Worm (Caenorhabditis elegans) whole organism, L2 larva: Measurements from ENCODE around the gene F17H10.2.

ENCODE experiments used
- C34F6.9 ChIP-seq: fragments of 150-350 bp; optimal IDR thresholded peaks from 2 replicates; lab custom pipeline; 2014; ENCODE audit warnings: missing biosample characterization, missing genetic modification characterization
- F13H6.1 ChIP-seq: sonication (generic microtip); optimal IDR thresholded peaks from 2 replicates; lab custom pipeline; 2016; ENCODE audit warnings: missing genetic modification characterization, missing compliant biosample characterization
- R02D3.7 ChIP-seq: fragments of 150-350 bp; optimal IDR thresholded peaks from 2 replicates; lab custom pipeline; 2014; ENCODE audit warnings: missing biosample characterization, missing genetic modification characterization
- Y55F3AM.14 ChIP-seq: fragments of 200-800 bp; sonication (Bioruptor generic); optimal IDR thresholded peaks from 2 replicates; lab custom pipeline; 2018; ENCODE audit warnings: mild to moderate bottlenecking, missing genetic modification characterization, missing compliant biosample characterization
- ZK546.5 ChIP-seq: sonication (generic microtip); optimal IDR thresholded peaks from 2 replicates; lab custom pipeline; 2017; ENCODE audit warnings: missing biosample characterization, missing genetic modification characterization
- alr-1 ChIP-seq: fragments of 150-350 bp; optimal IDR thresholded peaks from 2 replicates; lab custom pipeline; 2014; ENCODE audit warnings: missing biosample characterization, missing genetic modification characterization
- aly-2 ChIP-seq: fragments of 150-350 bp; optimal IDR thresholded peaks from 2 replicates; lab custom pipeline; 2014; ENCODE audit warnings: missing biosample characterization, missing genetic modification characterization
- ama-1 ChIP-seq: fragments of 150-350 bp; optimal IDR thresholded peaks from 2 replicates; lab custom pipeline; 2018; ENCODE audit warnings: inconsistent platforms
- blmp-1 ChIP-seq: sonication (generic microtip); optimal IDR thresholded peaks from 2 replicates; lab custom pipeline; 2017; ENCODE audit warnings: missing genetic modification characterization, mild to moderate bottlenecking, missing compliant biosample characterization, antibody characterized with exemption, moderate library complexity; ENCODE audit not compliant: insufficient read depth
- ceh-16 ChIP-seq: fragments of 150-350 bp; optimal IDR thresholded peaks from 2 replicates; lab custom pipeline; 2014; ENCODE audit warnings: missing biosample characterization, missing genetic modification characterization
- ceh-82 ChIP-seq: fragments of 150-350 bp; optimal IDR thresholded peaks from 2 replicates; lab custom pipeline; 2014; ENCODE audit warnings: missing biosample characterization, missing genetic modification characterization
- crh-2 ChIP-seq: sonication (generic microtip); optimal IDR thresholded peaks from 2 replicates; lab custom pipeline; 2017; ENCODE audit warnings: missing biosample characterization, missing genetic modification characterization
- dmd-4 ChIP-seq: sonication (generic microtip); optimal IDR thresholded peaks from 2 replicates; lab custom pipeline; 2017; ENCODE audit warnings: missing biosample characterization, missing genetic modification characterization
- egl-27 ChIP-seq: sonication (generic microtip); optimal IDR thresholded peaks from 3 replicates; lab custom pipeline; 2017; ENCODE audit warnings: missing biosample characterization, missing genetic modification reagents, missing genetic modification characterization
- elt-1 ChIP-seq: fragments of 150-350 bp; optimal IDR thresholded peaks from 2 replicates; lab custom pipeline; 2014; ENCODE audit warnings: missing biosample characterization, missing genetic modification characterization
- elt-3 ChIP-seq: sonication (generic microtip); optimal IDR thresholded peaks from 2 replicates; lab custom pipeline; 2017; ENCODE audit warnings: missing biosample characterization, missing genetic modification characterization
- fos-1 ChIP-seq: fragments of 150-350 bp; optimal IDR thresholded peaks from 2 replicates; lab custom pipeline; 2014; ENCODE audit warnings: missing biosample characterization, missing genetic modification characterization
- gmeb-1 ChIP-seq: fragments of 150-350 bp; optimal IDR thresholded peaks from 2 replicates; lab custom pipeline; 2014; ENCODE audit warnings: missing biosample characterization, missing genetic modification characterization
- lin-11 ChIP-seq: fragments of 150-350 bp; sonication (generic microtip); optimal IDR thresholded peaks from 2 replicates; lab custom pipeline; 2014; ENCODE audit warnings: missing biosample characterization, missing genetic modification characterization, inconsistent platforms, mixed read lengths
- lin-13 ChIP-seq: fragments of 150-350 bp; optimal IDR thresholded peaks from 2 replicates; lab custom pipeline; 2014; ENCODE audit warnings: missing biosample characterization, missing genetic modification reagents, missing genetic modification characterization
- lin-39 ChIP-seq: fragments of 150-350 bp; optimal IDR thresholded peaks from 2 replicates; lab custom pipeline; 2014; ENCODE audit warnings: missing biosample characterization, missing genetic modification reagents, missing genetic modification characterization
- lsy-2 ChIP-seq, 2 experiments: fragments of 150-350 bp in 1 of 2; sonication (generic microtip) in 1 of 2; optimal IDR thresholded peaks; 2 replicates each; lab custom pipeline; 2014 to 2017; ENCODE audit warnings: missing biosample characterization in 2 of 2, missing genetic modification characterization in 2 of 2
- mab-5 ChIP-seq: fragments of 150-350 bp; optimal IDR thresholded peaks from 2 replicates; lab custom pipeline; 2014; ENCODE audit warnings: missing biosample characterization, missing genetic modification characterization
- mbf-1 ChIP-seq: sonication (generic microtip); optimal IDR thresholded peaks from 2 replicates; lab custom pipeline; 2017; ENCODE audit warnings: missing biosample characterization, missing genetic modification characterization
- mdl-1 ChIP-seq, 2 experiments: fragments of 150-350 bp in 1 of 2; sonication (generic microtip) in 1 of 2; optimal IDR thresholded peaks; 2 replicates each; lab custom pipeline; 2017; ENCODE audit warnings: missing biosample characterization in 2 of 2, missing genetic modification characterization in 2 of 2
- nhr-10 ChIP-seq: sonication (generic microtip); optimal IDR thresholded peaks from 2 replicates; lab custom pipeline; 2017; ENCODE audit warnings: missing biosample characterization, missing genetic modification characterization
- nhr-11 ChIP-seq: fragments of 150-350 bp; optimal IDR thresholded peaks from 2 replicates; lab custom pipeline; 2014; ENCODE audit warnings: missing biosample characterization, missing genetic modification characterization
- nhr-12 ChIP-seq: fragments of 150-350 bp; optimal IDR thresholded peaks from 2 replicates; lab custom pipeline; 2014; ENCODE audit warnings: missing biosample characterization, missing genetic modification characterization
- nhr-129 ChIP-seq: fragments of 150-350 bp; optimal IDR thresholded peaks from 2 replicates; lab custom pipeline; 2014; ENCODE audit warnings: missing biosample characterization, missing genetic modification characterization
- nhr-21 ChIP-seq: fragments of 150-350 bp; optimal IDR thresholded peaks from 2 replicates; lab custom pipeline; 2014; ENCODE audit warnings: missing biosample characterization, missing genetic modification characterization
- nhr-23 ChIP-seq: fragments of 150-350 bp; optimal IDR thresholded peaks from 2 replicates; lab custom pipeline; 2014; ENCODE audit warnings: missing biosample characterization, missing genetic modification reagents, missing genetic modification characterization
- nhr-237 ChIP-seq: fragments of 150-350 bp; optimal IDR thresholded peaks from 2 replicates; lab custom pipeline; 2014; ENCODE audit warnings: missing biosample characterization, missing genetic modification characterization
- nhr-25 ChIP-seq: fragments of 150-350 bp; sonication (generic microtip); optimal IDR thresholded peaks from 3 replicates; lab custom pipeline; 2014; ENCODE audit warnings: missing biosample characterization, missing genetic modification characterization
- nhr-6 ChIP-seq: fragments of 150-350 bp; optimal IDR thresholded peaks from 2 replicates; lab custom pipeline; 2014; ENCODE audit warnings: missing biosample characterization, missing genetic modification characterization
- nhr-77 ChIP-seq: fragments of 150-350 bp; optimal IDR thresholded peaks from 2 replicates; lab custom pipeline; 2014; ENCODE audit warnings: missing biosample characterization, missing genetic modification characterization
- peb-1 ChIP-seq: fragments of 150-350 bp; optimal IDR thresholded peaks from 2 replicates; lab custom pipeline; 2014; ENCODE audit warnings: missing biosample characterization, missing genetic modification characterization
- sem-4 ChIP-seq: fragments of 150-350 bp; optimal IDR thresholded peaks from 2 replicates; lab custom pipeline; 2014; ENCODE audit warnings: missing biosample characterization, missing genetic modification reagents, missing genetic modification characterization
- skn-1 ChIP-seq: sonication (generic microtip); optimal IDR thresholded peaks from 2 replicates; lab custom pipeline; 2017; ENCODE audit warnings: missing biosample characterization, missing genetic modification characterization
- sma-3 ChIP-seq: sonication (generic microtip); optimal IDR thresholded peaks from 2 replicates; lab custom pipeline; 2016; ENCODE audit warnings: missing genetic modification reagents, missing genetic modification characterization, missing compliant biosample characterization
- sma-9 ChIP-seq, 2 experiments: fragments of 150-350 bp in 1 of 2; sonication (generic microtip) in 1 of 2; optimal IDR thresholded peaks; 2 replicates each; lab custom pipeline; 2014 to 2016; ENCODE audit warnings: missing genetic modification characterization in 2 of 2, mild to moderate bottlenecking in 1 of 2, missing biosample characterization in 1 of 2, missing compliant biosample characterization in 1 of 2, missing genetic modification reagents in 1 of 2, moderate library complexity in 1 of 2
- snpc-4 ChIP-seq: fragments of 150-350 bp; optimal IDR thresholded peaks from 2 replicates; lab custom pipeline; 2014; ENCODE audit warnings: missing biosample characterization, missing genetic modification characterization
- unc-39 ChIP-seq: fragments of 150-350 bp; optimal IDR thresholded peaks from 2 replicates; lab custom pipeline; 2014; ENCODE audit warnings: missing biosample characterization, missing genetic modification characterization
- unc-55 ChIP-seq: fragments of 150-350 bp; sonication (generic microtip); optimal IDR thresholded peaks from 3 replicates; lab custom pipeline; 2014; ENCODE audit warnings: missing biosample characterization, missing genetic modification reagents, missing genetic modification characterization
- unc-62 ChIP-seq: fragments of 150-350 bp; optimal IDR thresholded peaks from 2 replicates; lab custom pipeline; 2014; ENCODE audit warnings: missing biosample characterization, missing genetic modification reagents, missing genetic modification characterization
- zag-1 ChIP-seq: fragments of 150-350 bp; optimal IDR thresholded peaks from 2 replicates; lab custom pipeline; 2014; ENCODE audit warnings: missing biosample characterization, missing genetic modification characterization
- ztf-1 ChIP-seq: fragments of 200-800 bp; sonication (Bioruptor generic); conservative IDR thresholded peaks from 2 replicates; pipeline ENCODE4 v1.3.6; 2022; ENCODE audit warnings: missing genetic modification characterization, missing compliant biosample characterization
- ztf-11 ChIP-seq: sonication (generic microtip); optimal IDR thresholded peaks from 2 replicates; lab custom pipeline; 2017; ENCODE audit warnings: missing biosample characterization, missing genetic modification characterization
- ztf-4 ChIP-seq: fragments of 150-350 bp; optimal IDR thresholded peaks from 2 replicates; lab custom pipeline; 2014; ENCODE audit warnings: missing biosample characterization, missing genetic modification characterization

F17H10.2 gene

DNA sequence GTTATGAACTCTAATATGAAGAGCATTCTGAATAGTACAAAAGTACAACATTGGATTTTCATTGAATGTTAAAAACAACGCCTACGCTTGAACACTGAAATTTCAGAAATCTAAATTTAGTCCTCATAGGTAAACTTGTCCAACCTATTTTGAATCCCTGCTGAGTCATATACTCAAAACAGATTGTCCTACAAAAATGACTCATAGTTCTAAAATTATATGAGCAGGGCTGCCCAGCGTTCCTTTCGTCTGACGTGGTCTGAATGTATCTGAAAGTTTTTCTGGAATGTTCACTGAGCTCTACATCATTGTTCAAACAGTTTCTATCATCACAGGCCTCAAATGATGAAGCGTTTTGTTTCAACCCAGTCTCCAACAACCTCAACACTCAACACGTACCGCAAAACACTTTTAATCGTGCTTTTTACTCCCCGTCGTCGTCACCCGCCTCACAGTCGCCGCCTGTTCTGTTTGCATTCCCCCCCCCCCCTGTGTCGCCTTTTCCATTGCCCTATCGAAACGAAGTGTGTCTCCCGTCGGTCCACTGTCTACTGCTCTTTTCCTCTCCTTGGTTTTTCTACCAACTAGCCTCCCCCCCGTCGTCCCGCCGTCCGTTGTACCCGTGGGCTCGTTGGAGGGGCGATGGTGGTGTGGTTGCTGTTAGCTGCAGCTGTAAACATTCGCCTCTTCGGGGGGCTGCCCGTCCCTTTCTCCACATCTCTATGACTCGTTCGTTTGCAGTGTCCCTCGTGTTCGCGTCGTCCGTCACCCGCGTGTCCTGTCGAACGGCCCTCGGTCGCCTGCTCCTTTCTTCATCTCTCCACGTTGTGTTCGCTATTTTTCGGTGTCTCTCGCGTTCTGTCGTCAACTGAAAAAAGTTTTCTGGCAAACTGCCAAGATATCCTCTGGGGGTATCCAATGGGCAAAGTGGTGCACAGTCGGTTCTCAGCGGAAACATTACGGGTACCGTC lies 30.5 kb downstream of the F17H10.2 start (continued):
- TF ChIP-seq ceh-16 (tag; lab: Kevin White, UChicago) = peak; percentile 24

ce11 chrX:13144975-13145618 lies 31.5 kb downstream of the F17H10.2 start:
- TF ChIP-seq unc-39 (tag; lab: Kevin White, UChicago) (peak; percentile 95), ceh-16 (tag; lab: Kevin White, UChicago) (peak; percentile 84), nhr-237 (no peak), lin-11 (tag; lab: Kevin White, UChicago) (peak; percentile 86), ZK546.5 (no peak), dmd-4 (tag; lab: Kevin White, UChicago) (no peak), nhr-12 (tag; lab: Kevin White, UChicago) (no peak), aly-2 (tag; lab: Kevin White, UChicago) (no peak), ztf-11 (tag; lab: Kevin White, UChicago) (no peak), ama-1 (lab: Kevin White, UChicago) (peak; percentile 97), nhr-77 (tag; lab: Kevin White, UChicago) (peak; percentile 2), skn-1 (tag; lab: Kevin White, UChicago) (no peak), ceh-82 (tag; lab: Kevin White, UChicago) (peak; percentile 80), nhr-23 (tag; lab: Kevin White, UChicago) (no peak), elt-1 (tag; lab: Kevin White, UChicago) (peak; percentile 12), crh-2 (tag; lab: Kevin White, UChicago) (peak; percentile 96), nhr-25 (tag; lab: Kevin White, UChicago) (peak; percentile 96), mdl-1 (tag; optimal IDR thresholded peaks at IDR 0.05; lab: Kevin White, UChicago) (peak; percentile 93 to 99), ztf-4 (tag; lab: Kevin White, UChicago) (peak; percentile 92), F13H6.1 (tag; lab: Kevin White, UChicago) (peak; percentile 98), lin-13 (peak; percentile 92), unc-55 (GFP tag; lab: Kevin White, UChicago) (peak; percentile 92), Y55F3AM.14 (GFP tag; lab: Kevin White, UChicago) (peak; percentile 79), nhr-129 (peak; percentile 97), gmeb-1 (tag; lab: Kevin White, UChicago) (peak; percentile 81), nhr-11 (peak; percentile 62), lsy-2 (tag; optimal IDR thresholded peaks at IDR 0.05; lab: Kevin White, UChicago) (peak; percentile 78 to 92), peb-1 (tag; lab: Kevin White, UChicago) (no peak), sma-9 (GFP tag; optimal IDR thresholded peaks at IDR 0.05; lab: Kevin White, UChicago) (peak; percentile 95), sma-9 (tag; optimal IDR thresholded peaks at IDR 0.05; lab: Kevin White, UChicago) (no peak), C34F6.9 (tag; lab: Kevin White, UChicago) (peak; percentile 97), snpc-4 (peak; percentile 66), mbf-1 (tag; lab: Kevin White, UChicago) (no peak), nhr-21 (peak; percentile 96), nhr-6 (tag; lab: Kevin White, UChicago) (peak; percentile 90), fos-1 (peak; percentile 95), egl-27 (tag; lab: Kevin White, UChicago) (peak; percentile 97), elt-3 (no peak), ztf-1 (no peak), R02D3.7 (tag; lab: Kevin White, UChicago) (no peak), mab-5 (tag; lab: Kevin White, UChicago) (peak; percentile 95), zag-1 (tag; lab: Kevin White, UChicago) (peak; percentile 95), sem-4 (tag; lab: Kevin White, UChicago) (peak; percentile 96), alr-1 (tag; lab: Kevin White, UChicago) (peak; percentile 92), lin-39 (tag; lab: Kevin White, UChicago) (peak; percentile 76), nhr-10 (tag; lab: Kevin White, UChicago) (peak; percentile 77), unc-62 (GFP tag; lab: Kevin White, UChicago) (peak; percentile 77), blmp-1 (tag; lab: Kevin White, UChicago) (peak; percentile 87), sma-3 (GFP tag; lab: Kevin White, UChicago) (peak; percentile 92)
